Fruit fly (Drosophila melanogaster) whole organism, embryonic: ENCODE results near the gene RpL35.
A peak's percentile ranks its signal among the peaks of the same experiment; 100 is the strongest.

Experiments
- Atf6 ChIP-seq: fragments of 200-800 bp; sonication (Bioruptor generic); IDR thresholded peaks from 2 replicates; pipeline ENCODE4 v1.3.6; 2022; ENCODE audit warnings: missing biosample characterization, missing genetic modification characterization
- CG1024 ChIP-seq: fragments of 200-800 bp; sonication (Bioruptor generic); IDR thresholded peaks from 2 replicates; pipeline ENCODE4 v1.3.6; 2022; ENCODE audit warnings: missing biosample characterization, missing genetic modification characterization
- CG10267 ChIP-seq: fragments of 200-800 bp; sonication (Bioruptor generic); optimal IDR thresholded peaks from 2 replicates; lab custom pipeline; 2018; ENCODE audit warnings: missing biosample characterization, mild to moderate bottlenecking, missing genetic modification characterization, moderate library complexity
- CG10321 ChIP-seq: fragments of 200-800 bp; sonication (Bioruptor generic); IDR thresholded peaks from 2 replicates; pipeline ENCODE4 v1.3.6; 2022; ENCODE audit warnings: missing biosample characterization, missing genetic modification characterization
- CG10366 ChIP-seq: fragments of 200-800 bp; sonication (Bioruptor generic); IDR thresholded peaks from 2 replicates; pipeline ENCODE4 v1.3.6; 2022; ENCODE audit warnings: missing biosample characterization, missing genetic modification characterization
- CG10654 ChIP-seq: fragments of 200-800 bp; sonication (Bioruptor generic); optimal IDR thresholded peaks from 2 replicates; lab custom pipeline; 2016; ENCODE audit warnings: missing biosample characterization, missing genetic modification characterization
- CG11398 ChIP-seq: fragments of 200-800 bp; sonication (Bioruptor generic); optimal IDR thresholded peaks from 2 replicates; lab custom pipeline; 2016; ENCODE audit warnings: missing biosample characterization, missing genetic modification characterization
- CG11696 ChIP-seq: fragments of 200-800 bp; sonication (Bioruptor generic); IDR thresholded peaks from 2 replicates; pipeline ENCODE4 v1.3.6; 2022; ENCODE audit warnings: missing biosample characterization, missing genetic modification characterization
- CG12391 ChIP-seq: fragments of 200-800 bp; sonication (Bioruptor generic); optimal IDR thresholded peaks from 3 replicates; lab custom pipeline; 2018; ENCODE audit warnings: missing biosample characterization, mild to moderate bottlenecking, missing genetic modification characterization, moderate library complexity
- CG13123 ChIP-seq: fragments of 200-800 bp; sonication (Bioruptor generic); optimal IDR thresholded peaks from 2 replicates; lab custom pipeline; 2016; ENCODE audit warnings: missing biosample characterization, missing genetic modification characterization
- CG13296 ChIP-seq: fragments of 200-800 bp; sonication (Bioruptor generic); optimal IDR thresholded peaks from 3 replicates; lab custom pipeline; 2018; ENCODE audit warnings: missing biosample characterization, mild to moderate bottlenecking, missing genetic modification characterization
- CG14667 ChIP-seq: fragments of 200-800 bp; sonication (Bioruptor generic); IDR thresholded peaks from 2 replicates; pipeline ENCODE4 v1.3.6; 2022; ENCODE audit warnings: missing biosample characterization, missing genetic modification characterization
- CG14710 ChIP-seq: fragments of 200-800 bp; sonication (Bioruptor generic); optimal IDR thresholded peaks from 3 replicates; lab custom pipeline; 2019; ENCODE audit warnings: missing biosample characterization, mild to moderate bottlenecking, missing genetic modification characterization, moderate library complexity
- CG16779 ChIP-seq: fragments of 200-800 bp; sonication (Bioruptor generic); IDR thresholded peaks from 2 replicates; pipeline ENCODE4 v1.3.6; 2022; ENCODE audit warnings: missing biosample characterization, missing genetic modification characterization
- CG3995 ChIP-seq: fragments of 200-800 bp; sonication (Bioruptor generic); optimal IDR thresholded peaks from 3 replicates; lab custom pipeline; 2016; ENCODE audit warnings: missing biosample characterization, missing genetic modification characterization
- CG4617 ChIP-seq: fragments of 200-800 bp; sonication (Bioruptor generic); optimal IDR thresholded peaks from 3 replicates; lab custom pipeline; 2016; ENCODE audit warnings: missing biosample characterization, missing genetic modification characterization, borderline replicate concordance
- CG4707 ChIP-seq: fragments of 200-800 bp; sonication (Bioruptor generic); optimal IDR thresholded peaks from 2 replicates; lab custom pipeline; 2018; ENCODE audit warnings: missing biosample characterization, mild to moderate bottlenecking, missing genetic modification characterization, moderate library complexity
- CG6689 ChIP-seq: fragments of 200-800 bp; sonication (Bioruptor generic); IDR thresholded peaks from 2 replicates; pipeline ENCODE4 v1.3.6; 2022; ENCODE audit warnings: missing biosample characterization, missing genetic modification characterization
- CG6791 ChIP-seq: fragments of 200-800 bp; sonication (Bioruptor generic); IDR thresholded peaks from 3 replicates; pipeline ENCODE4 v1.3.6; 2022; ENCODE audit warnings: missing biosample characterization, missing genetic modification characterization; ENCODE audit not compliant: partially characterized antibody
- CG8359 ChIP-seq: fragments of 200-800 bp; sonication (Bioruptor generic); optimal IDR thresholded peaks from 2 replicates; lab custom pipeline; 2017; ENCODE audit warnings: missing biosample characterization, mild to moderate bottlenecking, missing genetic modification characterization, borderline replicate concordance
- CG8478 ChIP-seq: fragments of >200 bp; optimal IDR thresholded peaks from 2 replicates; lab custom pipeline; 2018
- CoRest ChIP-seq: fragments of 200-800 bp; sonication (Bioruptor generic); optimal IDR thresholded peaks from 3 replicates; lab custom pipeline; 2018; ENCODE audit warnings: missing biosample characterization, mild to moderate bottlenecking, missing genetic modification characterization, moderate library complexity
- Dip2 ChIP-seq: fragments of 200-800 bp; sonication (Bioruptor generic); IDR thresholded peaks from 2 replicates; pipeline ENCODE4 v1.3.6; 2022; ENCODE audit warnings: missing biosample characterization, missing genetic modification characterization
- Eip74EF ChIP-seq, 2 experiments: fragments of 200-800 bp in 1 of 2; fragments of >200 bp in 1 of 2; sonication (Bioruptor generic) in 1 of 2; optimal IDR thresholded peaks; 2 replicates each; lab custom pipeline; 2017 to 2019; ENCODE audit warnings: missing biosample characterization in 2 of 2, missing genetic modification characterization in 2 of 2, mild to moderate bottlenecking in 1 of 2, moderate library complexity in 1 of 2
- HLHmδ ChIP-seq: fragments of 200-800 bp; sonication (Bioruptor generic); optimal IDR thresholded peaks from 2 replicates; lab custom pipeline; 2018; ENCODE audit warnings: missing biosample characterization, mild to moderate bottlenecking, missing genetic modification characterization, moderate library complexity
- Hey ChIP-seq: fragments of 200-800 bp; sonication (Bioruptor generic); optimal IDR thresholded peaks from 3 replicates; lab custom pipeline; 2018; ENCODE audit warnings: missing biosample characterization, mild to moderate bottlenecking, missing genetic modification characterization
- NC2β ChIP-seq: fragments of 200-800 bp; sonication (Bioruptor generic); optimal IDR thresholded peaks from 2 replicates; lab custom pipeline; 2016; ENCODE audit warnings: missing biosample characterization, missing genetic modification characterization
- NfI ChIP-seq: fragments of 200-800 bp; sonication (Bioruptor generic); optimal IDR thresholded peaks from 3 replicates; lab custom pipeline; 2018; ENCODE audit warnings: missing biosample characterization, mild to moderate bottlenecking, missing genetic modification characterization, moderate library complexity
- Oaz ChIP-seq: fragments of 200-800 bp; sonication (Bioruptor generic); IDR thresholded peaks from 2 replicates; pipeline ENCODE4 v1.3.6; 2022; ENCODE audit warnings: missing biosample characterization, missing genetic modification characterization
- Pdp1 ChIP-seq, 2 experiments: fragments of 200-800 bp; sonication (Bioruptor generic); optimal IDR thresholded peaks; 3 replicates each; lab custom pipeline; 2016; ENCODE audit warnings: missing biosample characterization in 2 of 2, missing genetic modification characterization in 2 of 2, mild to moderate bottlenecking in 1 of 2, moderate library complexity in 1 of 2
- Scr ChIP-seq: fragments of 200-800 bp; sonication (Bioruptor generic); IDR thresholded peaks from 2 replicates; pipeline ENCODE4 v1.3.6; 2022; ENCODE audit warnings: missing biosample characterization, missing genetic modification characterization; ENCODE audit not compliant: partially characterized antibody
- Taf1 ChIP-seq: fragments of 200-800 bp; sonication (Bioruptor generic); IDR thresholded peaks from 2 replicates; pipeline ENCODE4 v1.3.6; 2022; ENCODE audit warnings: missing biosample characterization, missing genetic modification characterization
- ara ChIP-seq: fragments of 200-800 bp; sonication (Bioruptor generic); IDR thresholded peaks from 2 replicates; pipeline ENCODE4 v1.3.6; 2022; ENCODE audit warnings: missing biosample characterization, missing genetic modification characterization
- bbx ChIP-seq: fragments of 200-800 bp; sonication (Bioruptor generic); IDR thresholded peaks from 2 replicates; pipeline ENCODE4 v1.3.6; 2022; ENCODE audit warnings: missing biosample characterization, missing genetic modification characterization; ENCODE audit not compliant: partially characterized antibody
- bowl ChIP-seq: fragments of 200-800 bp; sonication (Bioruptor generic); IDR thresholded peaks from 2 replicates; pipeline ENCODE4 v1.3.6; 2022; ENCODE audit warnings: missing biosample characterization, missing genetic modification characterization
- chif ChIP-seq, 2 experiments: fragments of 200-800 bp; sonication (Bioruptor generic); optimal IDR thresholded peaks; 3 replicates each; lab custom pipeline; 2016; ENCODE audit warnings: missing biosample characterization in 2 of 2, missing genetic modification characterization in 2 of 2
- emc ChIP-seq: fragments of 200-800 bp; sonication (Bioruptor generic); optimal IDR thresholded peaks from 2 replicates; lab custom pipeline; 2016; ENCODE audit warnings: missing biosample characterization, missing genetic modification characterization
- fru ChIP-seq: fragments of >200 bp; optimal IDR thresholded peaks from 2 replicates; lab custom pipeline; 2017
- ftz-f1 ChIP-seq: fragments of 200-800 bp; sonication (Bioruptor generic); optimal IDR thresholded peaks from 2 replicates; lab custom pipeline; 2016; ENCODE audit warnings: missing biosample characterization, missing genetic modification characterization
- gro ChIP-seq: fragments of 200-800 bp; sonication (Bioruptor generic); optimal IDR thresholded peaks from 2 replicates; lab custom pipeline; 2016; ENCODE audit warnings: missing biosample characterization, missing genetic modification characterization
- her ChIP-seq: fragments of 200-800 bp; sonication (Bioruptor generic); optimal IDR thresholded peaks from 2 replicates; lab custom pipeline; 2016; ENCODE audit warnings: missing biosample characterization, missing genetic modification characterization
- ind ChIP-seq: fragments of 200-800 bp; sonication (Bioruptor generic); optimal IDR thresholded peaks from 3 replicates; lab custom pipeline; 2016; ENCODE audit warnings: missing biosample characterization, missing genetic modification characterization
- insv ChIP-seq, 2 experiments: fragments of 200-800 bp; sonication (Bioruptor generic); optimal IDR thresholded peaks; 3 replicates each; lab custom pipeline; 2016 to 2018; ENCODE audit warnings: missing biosample characterization in 2 of 2, missing genetic modification characterization in 2 of 2
- klu ChIP-seq: fragments of 200-800 bp; sonication (Bioruptor generic); IDR thresholded peaks from 2 replicates; pipeline ENCODE4 v1.3.6; 2022; ENCODE audit warnings: missing biosample characterization, missing genetic modification characterization
- sna ChIP-seq: fragments of 200-800 bp; sonication (Bioruptor generic); IDR thresholded peaks from 2 replicates; pipeline ENCODE4 v1.3.6; 2022; ENCODE audit warnings: missing biosample characterization, missing genetic modification characterization; ENCODE audit not compliant: partially characterized antibody
- sob ChIP-seq: fragments of 200-800 bp; sonication (Bioruptor generic); IDR thresholded peaks from 2 replicates; pipeline ENCODE4 v1.3.6; 2022; ENCODE audit warnings: missing biosample characterization, missing genetic modification characterization
- unpg ChIP-seq: fragments of 200-800 bp; sonication (Bioruptor generic); optimal IDR thresholded peaks from 3 replicates; lab custom pipeline; 2018; ENCODE audit warnings: missing biosample characterization, mild to moderate bottlenecking, missing genetic modification characterization, moderate library complexity
- usp ChIP-seq: fragments of >200 bp; optimal IDR thresholded peaks from 2 replicates; lab custom pipeline; 2017; ENCODE audit warnings: missing biosample characterization, missing genetic modification characterization
- wor ChIP-seq: fragments of 200-800 bp; sonication (Bioruptor generic); IDR thresholded peaks from 2 replicates; pipeline ENCODE4 v1.3.6; 2022; ENCODE audit warnings: missing biosample characterization, missing genetic modification characterization

The RpL35 gene

DNA sequence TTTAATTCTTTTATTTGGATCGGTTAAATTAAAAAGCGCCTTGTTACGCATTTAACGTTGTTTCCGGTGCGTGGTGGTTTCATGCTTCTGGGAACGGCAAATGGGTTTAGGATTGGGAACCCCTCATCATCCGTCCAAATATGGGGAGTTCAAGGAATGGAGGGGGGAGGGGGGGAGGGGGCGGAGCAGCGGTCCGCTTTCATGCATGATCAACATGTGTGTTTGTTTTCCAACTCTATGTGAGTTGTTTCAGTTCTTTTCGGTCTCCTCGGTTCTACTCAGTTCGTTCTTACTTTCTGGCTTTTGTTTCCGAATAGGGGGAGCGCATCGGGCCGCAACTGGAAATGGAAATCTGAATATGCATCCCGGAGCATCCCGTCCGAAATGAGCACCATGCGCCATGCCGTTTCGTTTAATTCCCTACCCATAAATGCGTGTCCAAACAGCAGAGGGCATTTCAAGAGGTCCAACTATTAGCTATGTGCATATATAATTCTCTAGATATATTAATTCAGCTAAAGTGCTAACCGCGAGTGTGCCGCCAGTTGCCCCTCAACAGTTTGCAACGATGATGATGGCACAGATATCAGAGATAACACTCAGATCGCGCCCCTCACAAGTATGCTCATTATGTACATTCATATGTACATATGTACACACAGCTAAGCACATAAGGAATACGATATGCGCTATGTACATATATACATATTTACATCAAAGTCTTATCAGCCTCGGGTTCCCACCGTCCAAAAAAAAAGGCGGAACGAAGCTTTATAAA, 5.4 kb downstream of the RpL35 start (continued):
- peak; percentile 59 for TF ChIP-seq CG4617 (GFP tag; lab: Kevin White, UChicago)
- peak; percentile 82 for TF ChIP-seq NfI (GFP tag; lab: Kevin White, UChicago)
- no peak for TF ChIP-seq sna (GFP tag; lab: Robert Waterston, UW)
- TF ChIP-seq Atf6 (GFP tag; lab: Robert Waterston, UW) = peak; percentile 94
- peak; percentile 97 for TF ChIP-seq ara
- TF ChIP-seq klu = 0 out of 2 replicates have a peak, but pooled peaks have one; percentile 28
- peak; percentile 90 for TF ChIP-seq gro (GFP tag; lab: Kevin White, UChicago)
- TF ChIP-seq Taf1 (GFP tag; lab: Robert Waterston, UW) = no peak
- no peak for TF ChIP-seq bbx (GFP tag; lab: Robert Waterston, UW)
- peak; percentile 95 for TF ChIP-seq CG11696 (GFP tag; lab: Robert Waterston, UW)
- TF ChIP-seq insv (GFP tag; optimal IDR thresholded peaks at IDR 0.05; lab: Kevin White, UChicago) = peak; percentile 36 to 83
- TF ChIP-seq Scr (GFP tag; lab: Robert Waterston, UW) = no peak
- TF ChIP-seq CG10654 (GFP tag; lab: Kevin White, UChicago) = peak; percentile 87
- TF ChIP-seq CG11398 (GFP tag; lab: Kevin White, UChicago) = peak; percentile 91
- peak; percentile 76 for TF ChIP-seq CG6689 (GFP tag; lab: Robert Waterston, UW)
- peak; percentile 75 for TF ChIP-seq CG10267 (tag; lab: Kevin White, UChicago)
- TF ChIP-seq unpg (GFP tag; lab: Kevin White, UChicago) = peak; percentile 91
- TF ChIP-seq CG10321 (GFP tag; lab: Robert Waterston, UW) = peak; percentile 79
- no peak for TF ChIP-seq Dip2 (GFP tag; lab: Robert Waterston, UW)
- TF ChIP-seq her (GFP tag; lab: Kevin White, UChicago) = peak; percentile 83
- TF ChIP-seq bowl (GFP tag; lab: Robert Waterston, UW) = 0 out of 2 replicates have a peak, but pooled peaks have one; percentile 45
- TF ChIP-seq CG8359 (GFP tag; lab: Kevin White, UChicago) = peak; percentile 85
- peak; percentile 99 for TF ChIP-seq HLHmδ (GFP tag; lab: Kevin White, UChicago)
- peak; percentile 96 for TF ChIP-seq CG4707 (GFP tag; lab: Kevin White, UChicago)
- peak; percentile 92 for TF ChIP-seq CG1024
- TF ChIP-seq Oaz (GFP tag; lab: Robert Waterston, UW) = peak; percentile 51
- TF ChIP-seq emc (GFP tag; lab: Kevin White, UChicago) = peak; percentile 66
- TF ChIP-seq usp = no peak
- peak; percentile 87 to 88 for TF ChIP-seq chif (GFP tag; optimal IDR thresholded peaks at IDR 0.05; lab: Kevin White, UChicago)
- peak; percentile 92 for TF ChIP-seq sob
- peak; percentile 50 for TF ChIP-seq ind
- no peak for TF ChIP-seq fru (lab: Kevin White, UChicago)
- TF ChIP-seq CG12391 (tag; lab: Kevin White, UChicago) = peak; percentile 78
- TF ChIP-seq CG10366 (GFP tag; lab: Robert Waterston, UW) = peak; percentile 70
- TF ChIP-seq ftz-f1 (GFP tag; lab: Kevin White, UChicago) = peak; percentile 20
- TF ChIP-seq Hey (tag; lab: Kevin White, UChicago) = peak; percentile 94
- TF ChIP-seq CG6791 = no peak
- TF ChIP-seq Pdp1 (GFP tag; optimal IDR thresholded peaks at IDR 0.05; lab: Kevin White, UChicago) = peak; percentile 88 to 90
- peak; percentile 92 for TF ChIP-seq CG13123 (GFP tag; lab: Kevin White, UChicago)
- TF ChIP-seq wor (GFP tag; lab: Robert Waterston, UW) = peak; percentile 42; the same call in 1 of the 2 replicates
- TF ChIP-seq CG16779 (GFP tag; lab: Robert Waterston, UW) = peak; percentile 89
- peak in 1 of 2 experiments; percentile 92 for TF ChIP-seq Eip74EF (GFP tag; optimal IDR thresholded peaks at IDR 0.05; lab: Kevin White, UChicago)
- TF ChIP-seq CG8478 = no peak
- TF ChIP-seq CG13296 (GFP tag; lab: Kevin White, UChicago) = peak; percentile 97
- TF ChIP-seq NC2β (GFP tag; lab: Kevin White, UChicago) = peak; percentile 92
- no peak for TF ChIP-seq CG3995 (GFP tag; lab: Kevin White, UChicago)
- peak; percentile 53; the same call in 1 of the 2 replicates for TF ChIP-seq CG14667 (GFP tag; lab: Robert Waterston, UW)
- peak; percentile 92 for TF ChIP-seq CoRest (tag; lab: Kevin White, UChicago)
- TF ChIP-seq CG14710 = peak; percentile 95
